Fruit fly (Drosophila melanogaster) whole organism, embryonic: ENCODE data around the gene CG13012.
A peak's percentile ranks its signal among the peaks of the same experiment; 100 is the strongest.

Experiments
- ATbp ChIP-seq: fragments of 200-800 bp; sonication (Bioruptor generic); optimal IDR thresholded peaks from 2 replicates; lab custom pipeline; 2017; ENCODE audit warnings: missing biosample characterization, mild to moderate bottlenecking, missing genetic modification characterization, missing genetic modification reagents
- Bdp1 ChIP-seq: fragments of 200-800 bp; sonication (Bioruptor generic); optimal IDR thresholded peaks from 3 replicates; lab custom pipeline; 2016; ENCODE audit warnings: missing biosample characterization, missing genetic modification characterization
- C15 ChIP-seq: fragments of 200-800 bp; sonication (Bioruptor generic); IDR thresholded peaks from 3 replicates; pipeline ENCODE4 v1.3.6; 2022; ENCODE audit warnings: missing biosample characterization, missing genetic modification characterization
- CG10147 ChIP-seq: fragments of 200-800 bp; sonication (Bioruptor generic); optimal IDR thresholded peaks from 2 replicates; lab custom pipeline; 2019; ENCODE audit warnings: missing biosample characterization, mild to moderate bottlenecking, missing genetic modification characterization, moderate library complexity
- CG10543 ChIP-seq: fragments of 200-800 bp; sonication (Bioruptor generic); optimal IDR thresholded peaks from 3 replicates; lab custom pipeline; 2017; ENCODE audit warnings: missing biosample characterization, mild to moderate bottlenecking, missing genetic modification characterization, moderate library complexity
- CG10565 ChIP-seq: fragments of 200-800 bp; sonication (Bioruptor generic); optimal IDR thresholded peaks from 3 replicates; lab custom pipeline; 2016; ENCODE audit warnings: missing biosample characterization, mild to moderate bottlenecking, missing genetic modification characterization
- CG10959 ChIP-seq: fragments of 200-800 bp; sonication (Bioruptor generic); IDR thresholded peaks from 2 replicates; pipeline ENCODE4 v1.3.6; 2022; ENCODE audit warnings: missing biosample characterization, missing genetic modification characterization
- CG13424 ChIP-seq: fragments of 200-800 bp; sonication (Bioruptor generic); optimal IDR thresholded peaks from 2 replicates; lab custom pipeline; 2019; ENCODE audit warnings: missing biosample characterization, mild to moderate bottlenecking, missing genetic modification characterization, moderate library complexity
- CG1647 ChIP-seq: fragments of 200-800 bp; sonication (Bioruptor generic); optimal IDR thresholded peaks from 3 replicates; lab custom pipeline; 2016; ENCODE audit warnings: missing biosample characterization, missing genetic modification characterization
- CG18011 ChIP-seq: fragments of 200-800 bp; sonication (Bioruptor generic); optimal IDR thresholded peaks from 2 replicates; lab custom pipeline; 2017; ENCODE audit warnings: missing biosample characterization, missing genetic modification characterization, mild to moderate bottlenecking, moderate library complexity, missing genotype
- CG30403 ChIP-seq: fragments of 200-800 bp; sonication (Bioruptor generic); optimal IDR thresholded peaks from 3 replicates; lab custom pipeline; 2016; ENCODE audit warnings: missing biosample characterization, missing genetic modification characterization
- CG31224 ChIP-seq: fragments of 200-800 bp; sonication (Bioruptor generic); IDR thresholded peaks from 2 replicates; pipeline ENCODE4 v1.3.6; 2022; ENCODE audit warnings: missing biosample characterization, missing genetic modification characterization
- CG33213 ChIP-seq: fragments of 200-800 bp; sonication (Bioruptor generic); optimal IDR thresholded peaks from 3 replicates; lab custom pipeline; 2016; ENCODE audit warnings: missing biosample characterization, missing genetic modification characterization
- CG4854 ChIP-seq: fragments of 200-800 bp; sonication (Bioruptor generic); optimal IDR thresholded peaks from 2 replicates; lab custom pipeline; 2016; ENCODE audit warnings: missing biosample characterization, missing genetic modification characterization, inconsistent platforms
- CG5953 ChIP-seq: fragments of 200-800 bp; sonication (Bioruptor generic); IDR thresholded peaks from 2 replicates; pipeline ENCODE4 v1.3.6; 2022; ENCODE audit warnings: missing biosample characterization, missing genetic modification characterization
- CG7271 ChIP-seq: fragments of 200-800 bp; sonication (Bioruptor generic); optimal IDR thresholded peaks from 2 replicates; lab custom pipeline; 2018; ENCODE audit warnings: missing biosample characterization, mild to moderate bottlenecking, missing genetic modification characterization, moderate library complexity
- CG7372 ChIP-seq: fragments of 200-800 bp; sonication (Bioruptor generic); IDR thresholded peaks from 2 replicates; pipeline ENCODE4 v1.3.6; 2022; ENCODE audit warnings: missing biosample characterization, missing genetic modification characterization
- CG7745 ChIP-seq: fragments of 200-800 bp; sonication (Bioruptor generic); optimal IDR thresholded peaks from 2 replicates; lab custom pipeline; 2018; ENCODE audit warnings: missing biosample characterization, mild to moderate bottlenecking, missing genetic modification characterization, moderate library complexity
- CG7987 ChIP-seq: fragments of 200-800 bp; sonication (Bioruptor generic); optimal IDR thresholded peaks from 2 replicates; lab custom pipeline; 2018; ENCODE audit warnings: missing biosample characterization, mild to moderate bottlenecking, missing genetic modification characterization, moderate library complexity
- CG8281 ChIP-seq: fragments of 200-800 bp; sonication (Bioruptor generic); optimal IDR thresholded peaks from 2 replicates; lab custom pipeline; 2018; ENCODE audit warnings: missing biosample characterization, mild to moderate bottlenecking, missing genetic modification characterization, moderate library complexity
- CG8765 ChIP-seq: fragments of 200-800 bp; sonication (Bioruptor generic); IDR thresholded peaks from 2 replicates; pipeline ENCODE4 v1.3.6; 2022; ENCODE audit warnings: missing biosample characterization, missing genetic modification characterization
- Dbx ChIP-seq: fragments of 200-800 bp; sonication (Bioruptor generic); IDR thresholded peaks from 3 replicates; pipeline ENCODE4 v1.3.6; 2022; ENCODE audit warnings: missing biosample characterization, missing genetic modification characterization
- HLH54F ChIP-seq: fragments of 200-800 bp; sonication (Bioruptor generic); optimal IDR thresholded peaks from 3 replicates; lab custom pipeline; 2016; ENCODE audit warnings: missing biosample characterization, missing genetic modification characterization
- Hmr ChIP-seq: fragments of 200-800 bp; sonication (Bioruptor generic); optimal IDR thresholded peaks from 3 replicates; lab custom pipeline; 2017; ENCODE audit warnings: mild to moderate bottlenecking, missing biosample characterization, missing genetic modification reagents, missing genetic modification characterization
- Max ChIP-seq: fragments of 200-800 bp; sonication (Bioruptor generic); optimal IDR thresholded peaks from 2 replicates; lab custom pipeline; 2016; ENCODE audit warnings: missing biosample characterization, mild to moderate bottlenecking, missing genetic modification characterization
- Meics ChIP-seq: fragments of 200-800 bp; sonication (Bioruptor generic); optimal IDR thresholded peaks from 2 replicates; lab custom pipeline; 2017; ENCODE audit warnings: missing biosample characterization, mild to moderate bottlenecking, missing genetic modification characterization
- Oaz ChIP-seq: fragments of 200-800 bp; sonication (Bioruptor generic); IDR thresholded peaks from 2 replicates; pipeline ENCODE4 v1.3.6; 2022; ENCODE audit warnings: missing biosample characterization, missing genetic modification characterization
- Ravus ChIP-seq: fragments of 200-800 bp; sonication (Bioruptor generic); IDR thresholded peaks from 2 replicates; pipeline ENCODE4 v1.3.6; 2022; ENCODE audit warnings: missing biosample characterization, missing genetic modification characterization
- Ssrp ChIP-seq: fragments of 200-800 bp; sonication (Bioruptor generic); optimal IDR thresholded peaks from 2 replicates; lab custom pipeline; 2018; ENCODE audit warnings: missing biosample characterization, mild to moderate bottlenecking, missing genetic modification characterization, moderate library complexity
- ab ChIP-seq: fragments of 200-800 bp; sonication (Bioruptor generic); optimal IDR thresholded peaks from 2 replicates; lab custom pipeline; 2016; ENCODE audit warnings: missing biosample characterization, missing genetic modification characterization
- ac ChIP-seq: fragments of 200-800 bp; sonication (Bioruptor generic); optimal IDR thresholded peaks from 3 replicates; lab custom pipeline; 2017; ENCODE audit warnings: missing biosample characterization, mild to moderate bottlenecking, missing genetic modification characterization
- ato ChIP-seq: fragments of 200-800 bp; sonication (Bioruptor generic); IDR thresholded peaks from 2 replicates; pipeline ENCODE4 v1.3.6; 2022; ENCODE audit warnings: missing biosample characterization, missing genetic modification characterization; ENCODE audit not compliant: partially characterized antibody
- chinmo ChIP-seq: fragments of 200-800 bp; sonication (Bioruptor generic); IDR thresholded peaks from 4 replicates; pipeline ENCODE4 v1.3.6; 2022; ENCODE audit warnings: missing biosample characterization, missing genetic modification characterization; ENCODE audit not compliant: partially characterized antibody
- cwo ChIP-seq: fragments of 200-800 bp; sonication (Bioruptor generic); optimal IDR thresholded peaks from 3 replicates; lab custom pipeline; 2017; ENCODE audit warnings: missing biosample characterization, missing genetic modification characterization, mild to moderate bottlenecking, moderate library complexity, missing genetic modification reagents
- dan ChIP-seq: fragments of 200-800 bp; sonication (Bioruptor generic); IDR thresholded peaks from 2 replicates; pipeline ENCODE4 v1.3.6; 2022; ENCODE audit warnings: missing biosample characterization, missing genetic modification characterization
- esg ChIP-seq: fragments of 200-800 bp; sonication (Bioruptor generic); conservative IDR thresholded peaks from 2 replicates; pipeline ENCODE4 v1.3.6; 2022; ENCODE audit warnings: missing biosample characterization, missing genetic modification characterization
- gce ChIP-seq: fragments of 200-800 bp; sonication (Bioruptor generic); IDR thresholded peaks from 3 replicates; pipeline ENCODE4 v1.3.6; 2022; ENCODE audit warnings: missing biosample characterization, missing genetic modification characterization
- grn ChIP-seq: fragments of 200-800 bp; sonication (Bioruptor generic); optimal IDR thresholded peaks from 3 replicates; lab custom pipeline; 2017; ENCODE audit warnings: missing biosample characterization, missing genetic modification characterization
- h ChIP-seq: fragments of >200 bp; optimal IDR thresholded peaks from 2 replicates; lab custom pipeline; 2017
- ken ChIP-seq: fragments of 200-800 bp; sonication (Bioruptor generic); IDR thresholded peaks from 3 replicates; pipeline ENCODE4 v1.3.6; 2022; ENCODE audit warnings: missing biosample characterization, missing genetic modification characterization
- lilli ChIP-seq: fragments of 200-800 bp; sonication (Bioruptor generic); optimal IDR thresholded peaks from 3 replicates; lab custom pipeline; 2016; ENCODE audit warnings: missing biosample characterization, missing genetic modification characterization
- luna ChIP-seq: fragments of 200-800 bp; sonication (Bioruptor generic); optimal IDR thresholded peaks from 2 replicates; lab custom pipeline; 2016; ENCODE audit warnings: missing biosample characterization, missing genetic modification characterization
- pan ChIP-seq, 4 experiments: fragments of >200 bp in 3 of 4; fragments of 200-800 bp in 1 of 4; sonication (Bioruptor generic) in 1 of 4; optimal IDR thresholded peaks in 3 of 4; IDR thresholded peaks in 1 of 4; 2 replicates each; pipeline versions ENCODE4 v1.3.6 to Lab custom; 2017 to 2022; ENCODE audit warnings: missing biosample characterization in 2 of 4, missing genetic modification characterization in 2 of 4, mixed read lengths in 1 of 4
- peb ChIP-seq: fragments of 200-800 bp; sonication (Bioruptor generic); IDR thresholded peaks from 2 replicates; pipeline ENCODE4 v1.3.6; 2022; ENCODE audit warnings: missing biosample characterization, missing genetic modification characterization
- phol ChIP-seq: fragments of 200-800 bp; sonication (Bioruptor generic); optimal IDR thresholded peaks from 3 replicates; lab custom pipeline; 2018; ENCODE audit warnings: missing biosample characterization, mild to moderate bottlenecking, missing genetic modification characterization, moderate library complexity
- run ChIP-seq: fragments of 200-800 bp; sonication (Bioruptor generic); optimal IDR thresholded peaks from 3 replicates; lab custom pipeline; 2018; ENCODE audit warnings: missing biosample characterization, mild to moderate bottlenecking, missing genetic modification characterization
- seq ChIP-seq: fragments of 200-800 bp; sonication (Bioruptor generic); IDR thresholded peaks from 2 replicates; pipeline ENCODE4 v1.3.6; 2022; ENCODE audit warnings: missing biosample characterization, missing genetic modification characterization
- sug ChIP-seq: fragments of 200-800 bp; optimal IDR thresholded peaks from 2 replicates; lab custom pipeline; 2019; ENCODE audit warnings: missing biosample characterization, mild to moderate bottlenecking, missing genetic modification characterization, moderate library complexity
- toy ChIP-seq: fragments of 200-800 bp; sonication (Bioruptor generic); IDR thresholded peaks from 2 replicates; pipeline ENCODE4 v1.3.6; 2022; ENCODE audit warnings: missing biosample characterization, missing genetic modification characterization
- wor ChIP-seq: fragments of 200-800 bp; sonication (Bioruptor generic); IDR thresholded peaks from 2 replicates; pipeline ENCODE4 v1.3.6; 2022; ENCODE audit warnings: missing biosample characterization, missing genetic modification characterization
- yki ChIP-seq: fragments of >200 bp; optimal IDR thresholded peaks from 3 replicates; lab custom pipeline; 2018

CG13012 gene

dm6 chrX:16691440-16691839 is 14.9 kb upstream of the CG13012 start (continued):
- TF ChIP-seq esg (GFP tag; lab: Robert Waterston, UW) (peak; percentile 86), CG10147 (GFP tag; lab: Kevin White, UChicago) (peak; percentile 67), ken (GFP tag; lab: Robert Waterston, UW) (peak; percentile 89), luna (GFP tag; lab: Kevin White, UChicago) (no peak), CG7271 (tag; lab: Kevin White, UChicago) (peak; percentile 33), cwo (peak; percentile 55), Ravus (peak; percentile 37; the same call in 1 of the 2 replicates), wor (GFP tag; lab: Robert Waterston, UW) (peak; percentile 77), CG18011 (GFP tag; lab: Kevin White, UChicago) (peak; percentile 46), peb (peak; percentile 67), CG30403 (peak; percentile 83), C15 (GFP tag; lab: Robert Waterston, UW) (peak; percentile 53; the same call in 1 of the 3 replicates), ac (GFP tag; lab: Kevin White, UChicago) (peak; percentile 38), sug (tag; lab: Kevin White, UChicago) (peak; percentile 51), seq (GFP tag; lab: Robert Waterston, UW) (peak; percentile 84), HLH54F (GFP tag; lab: Kevin White, UChicago) (peak; percentile 66), phol (peak; percentile 84), CG31224 (GFP tag; lab: Robert Waterston, UW) (peak; percentile 55), CG4854 (GFP tag; lab: Kevin White, UChicago) (peak; percentile 70), CG10565 (GFP tag; lab: Kevin White, UChicago) (peak; percentile 50), Bdp1 (GFP tag; lab: Kevin White, UChicago) (peak; percentile 73), lilli (GFP tag; lab: Kevin White, UChicago) (peak; percentile 76), CG5953 (peak; percentile 82), CG13424 (tag; lab: Kevin White, UChicago) (peak; percentile 85), Ssrp (tag; lab: Kevin White, UChicago) (peak; percentile 86), CG33213 (GFP tag; lab: Kevin White, UChicago) (peak; percentile 79), Meics (GFP tag; lab: Kevin White, UChicago) (peak; percentile 64), gce (peak; percentile 92), Hmr (GFP tag; lab: Kevin White, UChicago) (peak; percentile 61), CG1647 (peak; percentile 79), CG10959 (peak; percentile 75), CG7745 (tag; lab: Kevin White, UChicago) (no peak), ATbp (GFP tag; lab: Kevin White, UChicago) (peak; percentile 89), Dbx (GFP tag; lab: Robert Waterston, UW) (no peak), h (no peak), Max (GFP tag; lab: Kevin White, UChicago) (peak; percentile 56), CG8281 (tag; lab: Kevin White, UChicago) (peak; percentile 36), CG7987 (GFP tag; lab: Kevin White, UChicago) (peak; percentile 64), toy (0 out of 2 replicates have a peak, but pooled peaks have one; percentile 36), CG7372 (GFP tag; lab: Robert Waterston, UW) (peak; percentile 74; the same call in 1 of the 2 replicates), grn (GFP tag; lab: Kevin White, UChicago) (peak; percentile 9), CG10543 (GFP tag; lab: Kevin White, UChicago) (peak; percentile 7), run (peak; percentile 65), CG8765 (GFP tag; lab: Robert Waterston, UW) (peak; percentile 54; the same call in 1 of the 2 replicates), yki (lab: Kevin White, UChicago) (no peak), ab (GFP tag; lab: Kevin White, UChicago) (peak; percentile 54), pan (optimal IDR thresholded peaks at IDR 0.05; lab: Kevin White, UChicago) (no peak), pan (GFP tag; optimal IDR thresholded peaks at IDR 0.05 in 1 of 2, IDR thresholded peaks at IDR 0.05 in 1 of 2) (peak in 1 of 2 experiments; percentile 88), dan (GFP tag; lab: Robert Waterston, UW) (peak; percentile 43; the same call in 1 of the 2 replicates), chinmo (GFP tag; lab: Robert Waterston, UW) (no peak), ato (GFP tag; lab: Robert Waterston, UW) (no peak), Oaz (GFP tag; lab: Robert Waterston, UW) (peak; percentile 70)
